Worm (Caenorhabditis elegans) whole organism, early embryonic: ENCODE measurements around the gene npr-20.

Experiments used
- B0310.2 ChIP-seq: sonication (generic microtip); optimal IDR thresholded peaks from 2 replicates; lab custom pipeline; 2016; ENCODE audit warnings: mild to moderate bottlenecking, missing genetic modification characterization, missing compliant biosample characterization
- ama-1 ChIP-seq: fragments of 150-350 bp; optimal IDR thresholded peaks from 2 replicates; lab custom pipeline; 2014
- ceh-13 ChIP-seq: fragments of 200-800 bp; sonication (Bioruptor generic); optimal IDR thresholded peaks from 2 replicates; lab custom pipeline; 2018; ENCODE audit warnings: mild to moderate bottlenecking, missing genetic modification characterization, missing compliant biosample characterization
- ets-7 ChIP-seq: sonication (generic microtip); optimal IDR thresholded peaks from 2 replicates; lab custom pipeline; 2016; ENCODE audit warnings: missing genotype, missing genetic modification characterization, missing compliant biosample characterization
- flt-1 ChIP-seq: fragments of 200-800 bp; sonication (Bioruptor generic); IDR thresholded peaks from 2 replicates; pipeline ENCODE4 v1.3.6; 2022; ENCODE audit warnings: missing genetic modification characterization, missing compliant biosample characterization
- hmbx-1 ChIP-seq: sonication (generic microtip); optimal IDR thresholded peaks from 2 replicates; lab custom pipeline; 2016; ENCODE audit warnings: mild to moderate bottlenecking, missing genetic modification characterization, missing compliant biosample characterization
- hmg-4 ChIP-seq: fragments of 200-800 bp; sonication (Bioruptor generic); optimal IDR thresholded peaks from 2 replicates; lab custom pipeline; 2018; ENCODE audit warnings: mild to moderate bottlenecking, missing genetic modification characterization, missing compliant biosample characterization
- hnd-1 ChIP-seq: sonication (generic microtip); optimal IDR thresholded peaks from 2 replicates; lab custom pipeline; 2016; ENCODE audit warnings: missing genetic modification characterization, missing compliant biosample characterization
- pes-1 ChIP-seq: fragments of 200-800 bp; sonication (Bioruptor generic); IDR thresholded peaks from 2 replicates; pipeline ENCODE4 v1.3.6; 2022; ENCODE audit warnings: missing genetic modification reagents, missing genetic modification characterization, missing compliant biosample characterization
- scrt-1 ChIP-seq: fragments of 200-800 bp; sonication (Bioruptor generic); IDR thresholded peaks from 2 replicates; pipeline ENCODE4 v1.3.6; 2022; ENCODE audit warnings: missing genetic modification characterization, missing compliant biosample characterization
- tbx-11 ChIP-seq: fragments of 200-800 bp; sonication (Bioruptor generic); IDR thresholded peaks from 2 replicates; pipeline ENCODE4 v1.3.6; 2022; ENCODE audit warnings: missing genetic modification characterization, missing compliant biosample characterization
- tbx-37 ChIP-seq: fragments of 200-800 bp; sonication (Bioruptor generic); conservative IDR thresholded peaks from 2 replicates; pipeline ENCODE4 v1.3.6; 2022; ENCODE audit warnings: missing genetic modification reagents, missing genetic modification characterization, missing compliant biosample characterization
- tra-4 ChIP-seq: sonication (generic microtip); optimal IDR thresholded peaks from 2 replicates; lab custom pipeline; 2017; ENCODE audit warnings: missing genetic modification characterization, missing compliant biosample characterization

- no peak for TF ChIP-seq ets-7 (tag; lab: Kevin White, UChicago)
- TF ChIP-seq tra-4 = no peak
- no peak for TF ChIP-seq ama-1 (lab: Kevin White, UChicago)
- no peak for TF ChIP-seq hmbx-1
- TF ChIP-seq ceh-13 (GFP tag; lab: Kevin White, UChicago) = no peak
- TF ChIP-seq B0310.2 = no peak
- no peak for TF ChIP-seq pes-1
- TF ChIP-seq tbx-11 (GFP tag; lab: Robert Waterston, UW) = no peak
- no peak for TF ChIP-seq scrt-1
- TF ChIP-seq flt-1 = no peak
- TF ChIP-seq tbx-37 (GFP tag; lab: Robert Waterston, UW) = no peak
- TF ChIP-seq hnd-1 (tag; lab: Kevin White, UChicago) = no peak
- no peak for TF ChIP-seq hmg-4 (GFP tag; lab: Kevin White, UChicago)
These were observed 35.8 kb downstream of the npr-20 start, which contains the start of gene F46C5.2 for ce11 chrII:8829189-8829588.
